Fruit fly (Drosophila melanogaster): ENCODE data around the gene CG31659.

CG31659 gene

dm6 chr2L:1316422-1316821 is 43.2 kb downstream of the CG31659 start (continued):
- TF ChIP-seq ci (GFP tag; IDR thresholded peaks at IDR 0.05) (0 out of 3 replicates have a peak, but pooled peaks have one; percentile 58), Oli (tag; optimal IDR thresholded peaks at IDR 0.05) (peak; percentile 29), Awh (GFP tag; IDR thresholded peaks at IDR 0.05) (0 out of 2 replicates have a peak, but pooled peaks have one; percentile 16), CG18011 (GFP tag; optimal IDR thresholded peaks at IDR 0.05) (no peak), sqz (GFP tag; optimal IDR thresholded peaks at IDR 0.05) (no peak), CG8281 (tag; optimal IDR thresholded peaks at IDR 0.05) (no peak), sim (GFP tag; IDR thresholded peaks at IDR 0.05) (no peak), Dbx (GFP tag; IDR thresholded peaks at IDR 0.05) (0 out of 3 replicates have a peak, but pooled peaks have one; percentile 20), kni (GFP tag; optimal IDR thresholded peaks at IDR 0.05) (no peak), CG15011 (GFP tag; optimal IDR thresholded peaks at IDR 0.05) (no peak), CG10979 (tag; optimal IDR thresholded peaks at IDR 0.05) (no peak), CG13424 (tag; optimal IDR thresholded peaks at IDR 0.05) (peak; percentile 2), Gsc (GFP tag; IDR thresholded peaks at IDR 0.05) (no peak), CG2678 (tag; optimal IDR thresholded peaks at IDR 0.05) (peak; percentile 55), Ets97D (GFP tag; optimal IDR thresholded peaks at IDR 0.05) (no peak), CG2199 (GFP tag; IDR thresholded peaks at IDR 0.05) (no peak), fd96Cb (tag; optimal IDR thresholded peaks at IDR 0.05) (no peak), Hr3 (GFP tag; optimal IDR thresholded peaks at IDR 0.05) (no peak), Hmx (GFP tag; optimal IDR thresholded peaks at IDR 0.05) (no peak), Bdp1 (GFP tag; optimal IDR thresholded peaks at IDR 0.05) (no peak), scrt (GFP tag; optimal IDR thresholded peaks at IDR 0.05) (no peak), Dip2 (GFP tag; IDR thresholded peaks at IDR 0.05) (no peak), Doc2 (GFP tag; IDR thresholded peaks at IDR 0.05) (no peak), CG32772 (GFP tag; IDR thresholded peaks at IDR 0.05) (no peak), unc-4 (GFP tag; IDR thresholded peaks at IDR 0.05; ENCODE audit: partially characterized antibody) (no peak), CG11504 (tag; optimal IDR thresholded peaks at IDR 0.05) (peak; percentile 63), Camta (GFP tag; optimal IDR thresholded peaks at IDR 0.05) (no peak), ab (GFP tag; optimal IDR thresholded peaks at IDR 0.05) (no peak), CG15269 (tag; optimal IDR thresholded peaks at IDR 0.05) (peak; percentile 35), ranshi (GFP tag; IDR thresholded peaks at IDR 0.05) (peak; percentile 54; the same call in 1 of the 2 replicates), CG31388 (GFP tag; optimal IDR thresholded peaks at IDR 0.05) (no peak), ind (GFP tag; optimal IDR thresholded peaks at IDR 0.05) (peak; percentile 7), chif (GFP tag; optimal IDR thresholded peaks at IDR 0.05) (peak in 1 of 2 experiments; percentile 2), slbo (GFP tag; IDR thresholded peaks at IDR 0.05) (peak; percentile 67), bsh (GFP tag; optimal IDR thresholded peaks at IDR 0.05) (peak in 1 of 2 experiments; percentile 46), abd-A (tag; optimal IDR thresholded peaks at IDR 0.05) (peak; percentile 23), NfI (GFP tag; optimal IDR thresholded peaks at IDR 0.05) (peak; percentile 16), corto (GFP tag; optimal IDR thresholded peaks at IDR 0.05) (no peak), CG10654 (GFP tag; optimal IDR thresholded peaks at IDR 0.05) (no peak), tin (GFP tag; optimal IDR thresholded peaks at IDR 0.05) (no peak), CG7271 (tag; optimal IDR thresholded peaks at IDR 0.05) (no peak), CG4328 (GFP tag; optimal IDR thresholded peaks at IDR 0.05) (no peak), sug (tag; optimal IDR thresholded peaks at IDR 0.05) (no peak), CG10565 (GFP tag; optimal IDR thresholded peaks at IDR 0.05) (no peak), her (GFP tag; optimal IDR thresholded peaks at IDR 0.05) (no peak), Rfx (GFP tag; IDR thresholded peaks at IDR 0.05) (peak; percentile 48), Usf (GFP tag; optimal IDR thresholded peaks at IDR 0.05) (no peak), pum (GFP tag; optimal IDR thresholded peaks at IDR 0.05) (no peak), exex (tag; optimal IDR thresholded peaks at IDR 0.05) (no peak), CG17802 (tag; optimal IDR thresholded peaks at IDR 0.05) (no peak), vnd (GFP tag; IDR thresholded peaks at IDR 0.05; ENCODE audit: partially characterized antibody) (no peak)

Data from whole organism, embryonic.